Worm (Caenorhabditis elegans) whole organism, L1 larva: Measurements from ENCODE around the gene grl-17.

Source experiments
- C34B4.2 ChIP-seq: sonication (generic microtip); optimal IDR thresholded peaks from 2 replicates; lab custom pipeline; 2017; ENCODE audit warnings: mild to moderate bottlenecking, missing genetic modification characterization, missing compliant biosample characterization
- F16B12.6 ChIP-seq: fragments of 150-350 bp; optimal IDR thresholded peaks from 2 replicates; lab custom pipeline; 2014; ENCODE audit warnings: missing biosample characterization, missing genetic modification characterization
- aha-1 ChIP-seq: fragments of 150-350 bp; optimal IDR thresholded peaks from 2 replicates; lab custom pipeline; 2014; ENCODE audit warnings: missing biosample characterization, missing genetic modification characterization
- alr-1 ChIP-seq: fragments of 200-800 bp; sonication (Bioruptor generic); optimal IDR thresholded peaks from 2 replicates; lab custom pipeline; 2018; ENCODE audit warnings: borderline replicate concordance, mild to moderate bottlenecking, missing genetic modification characterization, missing compliant biosample characterization
- aly-2 ChIP-seq: fragments of 150-350 bp; optimal IDR thresholded peaks from 2 replicates; lab custom pipeline; 2014; ENCODE audit warnings: missing biosample characterization, missing genetic modification characterization
- blmp-1 ChIP-seq: fragments of 150-350 bp; optimal IDR thresholded peaks from 2 replicates; lab custom pipeline; 2014; ENCODE audit warnings: missing biosample characterization, missing genetic modification characterization
- ceh-8 ChIP-seq: fragments of 200-800 bp; sonication (Bioruptor generic); optimal IDR thresholded peaks from 2 replicates; lab custom pipeline; 2018; ENCODE audit warnings: mild to moderate bottlenecking, missing genetic modification characterization, moderate library complexity, missing compliant biosample characterization
- ceh-90 ChIP-seq: sonication (generic microtip); optimal IDR thresholded peaks from 2 replicates; lab custom pipeline; 2016; ENCODE audit warnings: missing genetic modification characterization, missing compliant biosample characterization
- dsc-1 ChIP-seq: sonication (generic microtip); optimal IDR thresholded peaks from 2 replicates; lab custom pipeline; 2016; ENCODE audit warnings: mild to moderate bottlenecking, missing genetic modification characterization, missing compliant biosample characterization
- efl-1 ChIP-seq, 4 experiments: fragments of 150-350 bp; optimal IDR thresholded peaks in 3 of 4; peaks in 1 of 4; 1 replicate in 1 of 4; 2 replicates in 3 of 4; lab custom pipeline; 2014; ENCODE audit warnings: missing biosample characterization in 2 of 4, missing genetic modification characterization in 2 of 4, missing genetic modification reagents in 2 of 4
- egl-27 ChIP-seq, 2 experiments: fragments of 150-350 bp in 1 of 2; sonication (generic microtip); optimal IDR thresholded peaks; 3 replicates each; lab custom pipeline; 2017 to 2018; ENCODE audit warnings: missing biosample characterization in 2 of 2, missing genetic modification characterization in 2 of 2, missing genetic modification reagents in 2 of 2
- elt-3 ChIP-seq, 6 experiments: fragments of 150-350 bp in 1 of 6; sonication (generic microtip); optimal IDR thresholded peaks; 2 replicates each; lab custom pipeline; 2017 to 2018; ENCODE audit warnings: missing biosample characterization in 6 of 6, missing genetic modification characterization in 6 of 6, inconsistent platforms in 1 of 6
- fkh-4 ChIP-seq: sonication (generic microtip); optimal IDR thresholded peaks from 2 replicates; lab custom pipeline; 2016; ENCODE audit warnings: missing compliant biosample characterization, missing genetic modification characterization, borderline replicate concordance
- fos-1 ChIP-seq: fragments of 150-350 bp; optimal IDR thresholded peaks from 2 replicates; lab custom pipeline; 2014; ENCODE audit warnings: missing biosample characterization, missing genetic modification characterization
- grh-1 ChIP-seq: fragments of 200-800 bp; sonication (Bioruptor generic); IDR thresholded peaks from 2 replicates; pipeline ENCODE4 v1.3.6; 2022; ENCODE audit warnings: missing genetic modification reagents, missing genetic modification characterization, missing compliant biosample characterization
- irx-1 ChIP-seq: sonication (generic microtip); optimal IDR thresholded peaks from 2 replicates; lab custom pipeline; 2016; ENCODE audit warnings: missing genetic modification characterization, missing compliant biosample characterization
- isw-1 ChIP-seq: fragments of 200-800 bp; sonication (Bioruptor generic); IDR thresholded peaks from 2 replicates; pipeline ENCODE4 v1.3.6; 2022; ENCODE audit warnings: missing genetic modification characterization, missing compliant biosample characterization
- jun-1 ChIP-seq: fragments of 150-350 bp; optimal IDR thresholded peaks from 2 replicates; lab custom pipeline; 2014; ENCODE audit warnings: missing biosample characterization, missing genetic modification reagents, missing genetic modification characterization
- lin-13 ChIP-seq: fragments of 150-350 bp; optimal IDR thresholded peaks from 2 replicates; lab custom pipeline; 2014; ENCODE audit warnings: missing biosample characterization, missing genetic modification reagents, missing genetic modification characterization
- lin-15B ChIP-seq: fragments of 150-350 bp; sonication (generic microtip); optimal IDR thresholded peaks from 3 replicates; lab custom pipeline; 2014; ENCODE audit warnings: missing biosample characterization, missing genetic modification characterization
- lin-39 ChIP-seq: fragments of 150-350 bp; optimal IDR thresholded peaks from 2 replicates; lab custom pipeline; 2014; ENCODE audit warnings: missing biosample characterization, missing genetic modification reagents, missing genetic modification characterization
- lsy-2 ChIP-seq, 2 experiments: fragments of 150-350 bp; optimal IDR thresholded peaks; 2 replicates each; lab custom pipeline; 2014; ENCODE audit warnings: missing biosample characterization in 2 of 2, missing genetic modification characterization in 2 of 2
- mab-9 ChIP-seq: fragments of 200-800 bp; sonication (Bioruptor generic); IDR thresholded peaks from 2 replicates; pipeline ENCODE4 v1.3.6; 2022; ENCODE audit warnings: missing genetic modification reagents, missing genetic modification characterization, missing compliant biosample characterization
- mep-1 ChIP-seq: fragments of 150-350 bp; optimal IDR thresholded peaks from 2 replicates; lab custom pipeline; 2014; ENCODE audit warnings: missing biosample characterization, missing genetic modification characterization
- nhr-11 ChIP-seq: fragments of 150-350 bp; optimal IDR thresholded peaks from 2 replicates; lab custom pipeline; 2014; ENCODE audit warnings: missing biosample characterization, missing genetic modification characterization
- nhr-12 ChIP-seq: sonication (generic microtip); optimal IDR thresholded peaks from 2 replicates; lab custom pipeline; 2017; ENCODE audit warnings: missing biosample characterization, missing genetic modification characterization
- nhr-19 ChIP-seq: fragments of 200-800 bp; sonication (Bioruptor generic); conservative IDR thresholded peaks from 2 replicates; pipeline ENCODE4 v1.3.6; 2022; ENCODE audit warnings: missing genetic modification characterization, missing compliant biosample characterization
- nhr-20 ChIP-seq: sonication (generic microtip); optimal IDR thresholded peaks from 2 replicates; lab custom pipeline; 2016; ENCODE audit warnings: mild to moderate bottlenecking, missing genetic modification characterization, missing compliant biosample characterization
- nhr-71 ChIP-seq: sonication (generic microtip); optimal IDR thresholded peaks from 2 replicates; lab custom pipeline; 2016; ENCODE audit warnings: mild to moderate bottlenecking, missing genetic modification characterization, moderate library complexity, missing compliant biosample characterization
- nhr-77 ChIP-seq: fragments of 150-350 bp; optimal IDR thresholded peaks from 2 replicates; lab custom pipeline; 2014; ENCODE audit warnings: missing biosample characterization, missing genetic modification characterization
- nhr-90 ChIP-seq: sonication (generic microtip); optimal IDR thresholded peaks from 2 replicates; lab custom pipeline; 2016; ENCODE audit warnings: mild to moderate bottlenecking, missing genetic modification characterization, missing compliant biosample characterization; ENCODE audit not compliant: poor library complexity
- pag-3 ChIP-seq: sonication (generic microtip); optimal IDR thresholded peaks from 2 replicates; lab custom pipeline; 2017; ENCODE audit warnings: missing genetic modification characterization, mild to moderate bottlenecking, missing compliant biosample characterization, antibody characterized with exemption, borderline replicate concordance; ENCODE audit not compliant: insufficient read depth
- pax-3 ChIP-seq: fragments of 200-800 bp; sonication (Bioruptor generic); optimal IDR thresholded peaks from 2 replicates; lab custom pipeline; 2018; ENCODE audit warnings: mild to moderate bottlenecking, missing genetic modification characterization, moderate library complexity, missing compliant biosample characterization
- snu-23 ChIP-seq: sonication (generic microtip); optimal IDR thresholded peaks from 2 replicates; lab custom pipeline; 2016; ENCODE audit warnings: missing genetic modification characterization, missing compliant biosample characterization
- sup-37 ChIP-seq: fragments of 200-800 bp; sonication (Bioruptor generic); optimal IDR thresholded peaks from 2 replicates; lab custom pipeline; 2018; ENCODE audit warnings: mild to moderate bottlenecking, missing genetic modification characterization, missing compliant biosample characterization
- swsn-7 ChIP-seq: sonication (generic microtip); optimal IDR thresholded peaks from 2 replicates; lab custom pipeline; 2016; ENCODE audit warnings: missing genetic modification characterization, missing compliant biosample characterization
- tbx-2 ChIP-seq: sonication (generic microtip); optimal IDR thresholded peaks from 2 replicates; lab custom pipeline; 2016; ENCODE audit warnings: missing genetic modification characterization, missing compliant biosample characterization
- unc-130 ChIP-seq: fragments of 150-350 bp; optimal IDR thresholded peaks from 2 replicates; lab custom pipeline; 2017; ENCODE audit warnings: missing biosample characterization, missing genetic modification characterization, inconsistent platforms
- unc-30 ChIP-seq: sonication (generic microtip); optimal IDR thresholded peaks from 2 replicates; lab custom pipeline; 2017; ENCODE audit warnings: missing biosample characterization, missing genetic modification characterization
- unc-62 ChIP-seq: fragments of 150-350 bp; optimal IDR thresholded peaks from 2 replicates; lab custom pipeline; 2014; ENCODE audit warnings: missing biosample characterization, missing genetic modification reagents, missing genetic modification characterization
- unc-86 ChIP-seq: sonication (generic microtip); optimal IDR thresholded peaks from 2 replicates; lab custom pipeline; 2016; ENCODE audit warnings: missing genetic modification characterization, missing compliant biosample characterization
- vab-15 ChIP-seq: sonication (generic microtip); optimal IDR thresholded peaks from 2 replicates; lab custom pipeline; 2017; ENCODE audit warnings: missing genotype, mild to moderate bottlenecking, missing genetic modification characterization, missing compliant biosample characterization
- zag-1 ChIP-seq: fragments of 150-350 bp; optimal IDR thresholded peaks from 2 replicates; lab custom pipeline; 2014; ENCODE audit warnings: missing biosample characterization, missing genetic modification characterization
- zip-4 ChIP-seq: fragments of 200-800 bp; sonication (Bioruptor generic); optimal IDR thresholded peaks from 2 replicates; lab custom pipeline; 2018; ENCODE audit warnings: mild to moderate bottlenecking, missing genetic modification characterization, moderate library complexity, missing compliant biosample characterization
- ztf-11 ChIP-seq, 2 experiments: sonication (generic microtip); optimal IDR thresholded peaks; 2 replicates each; lab custom pipeline; 2016 to 2017; ENCODE audit warnings: missing genetic modification characterization in 2 of 2, missing biosample characterization in 1 of 2, missing compliant biosample characterization in 1 of 2
- ztf-4 ChIP-seq: fragments of 150-350 bp; optimal IDR thresholded peaks from 2 replicates; lab custom pipeline; 2014; ENCODE audit warnings: missing biosample characterization, missing genetic modification characterization

The grl-17 gene

DNA sequence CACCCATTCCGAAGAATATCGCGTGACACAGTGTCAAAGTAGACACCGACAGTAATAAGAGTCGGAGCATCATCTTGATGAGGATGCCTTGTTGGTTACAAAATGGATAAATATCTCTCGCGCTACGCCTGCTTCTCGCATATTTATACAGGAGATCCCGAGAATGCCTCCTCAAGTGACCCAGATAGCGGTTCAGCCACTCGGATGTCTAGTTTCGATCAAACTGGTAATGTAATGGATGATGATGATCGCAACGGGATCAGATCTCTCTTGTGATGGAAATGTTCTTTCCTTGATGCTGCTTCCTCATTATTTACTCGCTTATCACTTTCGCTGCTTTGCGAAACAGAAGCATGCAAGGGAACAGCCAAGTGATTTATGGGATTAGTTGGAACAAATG is at the start of gene grl-17:
TSS of gene grl-17 (minus strand) at position 101 of the 400 bp plus-strand sequence.
- TF ChIP-seq blmp-1 (tag; lab: Kevin White, UChicago) = peak; percentile 48
- TF ChIP-seq unc-30 (tag; lab: Kevin White, UChicago) = no peak
- no peak for TF ChIP-seq unc-86 (tag; lab: Kevin White, UChicago)

DNA sequence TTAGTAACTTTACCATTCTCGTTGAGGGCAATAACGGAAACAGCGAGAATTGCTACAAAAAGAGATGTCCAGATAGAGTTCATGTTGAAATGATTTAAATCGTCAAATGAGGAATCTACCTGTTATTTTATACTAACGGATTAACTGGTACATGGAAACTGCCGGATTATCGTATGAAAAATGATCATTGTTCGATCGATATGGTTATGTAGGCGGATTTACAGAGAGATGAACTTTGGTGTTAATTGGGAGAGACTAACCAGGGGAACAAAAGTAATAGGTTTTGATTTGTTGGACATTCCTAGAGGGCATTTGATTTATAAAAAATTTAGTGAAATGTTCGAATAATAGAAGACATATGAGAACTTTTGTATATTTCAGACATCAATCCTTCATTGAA is 48.0 kb upstream of the grl-17 start, which contains the start of gene spig-9:
TSS of gene spig-9 (minus strand) at position 101 of the 400 bp plus-strand sequence.
- TF ChIP-seq pax-3 (tag; lab: Kevin White, UChicago) (no peak), lsy-2 (tag; optimal IDR thresholded peaks at IDR 0.05; lab: Kevin White, UChicago) (no peak), unc-62 (GFP tag; lab: Kevin White, UChicago) (no peak), efl-1 (optimal IDR thresholded peaks at IDR 0.05; lab: Kevin White, UChicago) (no peak), efl-1 (GFP tag; optimal IDR thresholded peaks at IDR 0.05 in 1 of 2; lab: Kevin White, UChicago) (no peak), nhr-77 (no peak), aha-1 (tag; lab: Kevin White, UChicago) (no peak), ztf-11 (tag; optimal IDR thresholded peaks at IDR 0.05; lab: Kevin White, UChicago) (no peak), zag-1 (tag; lab: Kevin White, UChicago) (no peak), sup-37 (GFP tag; lab: Kevin White, UChicago) (no peak), lin-13 (no peak), unc-130 (tag; lab: Kevin White, UChicago) (no peak), isw-1 (GFP tag; lab: Robert Waterston, UW) (no peak), nhr-12 (no peak), lin-15B (tag; lab: Kevin White, UChicago) (no peak), irx-1 (no peak), egl-27 (tag; optimal IDR thresholded peaks at IDR 0.05; lab: Kevin White, UChicago) (no peak), lin-39 (tag; lab: Kevin White, UChicago) (no peak), pag-3 (no peak)
- TF ChIP-seq, all 84 proteins: peak for 0

DNA sequence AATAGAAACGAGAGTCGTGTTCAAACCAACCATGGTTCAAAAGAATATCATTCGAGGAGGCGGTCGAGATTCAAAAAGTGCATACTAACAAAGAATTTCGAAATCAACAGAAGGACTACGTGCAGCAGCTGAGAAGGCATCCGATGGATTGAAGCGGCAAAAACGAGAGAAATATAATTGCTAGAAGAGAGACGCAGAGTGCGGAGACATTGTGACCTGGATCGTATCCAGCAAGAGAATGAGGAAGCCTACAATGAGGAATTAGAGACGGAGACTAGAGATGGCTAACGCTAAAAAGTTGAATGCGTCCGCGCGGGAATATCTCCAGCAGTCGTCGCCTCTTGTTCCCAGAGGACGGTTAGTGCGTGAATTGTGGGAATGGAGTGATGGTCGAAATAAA is 46.1 kb upstream of the grl-17 start:
- TF ChIP-seq blmp-1 (tag; lab: Kevin White, UChicago) = peak; percentile 61
- no peak for TF ChIP-seq dsc-1 (tag; lab: Kevin White, UChicago)
- TF ChIP-seq aly-2 (tag; lab: Kevin White, UChicago) = no peak

DNA sequence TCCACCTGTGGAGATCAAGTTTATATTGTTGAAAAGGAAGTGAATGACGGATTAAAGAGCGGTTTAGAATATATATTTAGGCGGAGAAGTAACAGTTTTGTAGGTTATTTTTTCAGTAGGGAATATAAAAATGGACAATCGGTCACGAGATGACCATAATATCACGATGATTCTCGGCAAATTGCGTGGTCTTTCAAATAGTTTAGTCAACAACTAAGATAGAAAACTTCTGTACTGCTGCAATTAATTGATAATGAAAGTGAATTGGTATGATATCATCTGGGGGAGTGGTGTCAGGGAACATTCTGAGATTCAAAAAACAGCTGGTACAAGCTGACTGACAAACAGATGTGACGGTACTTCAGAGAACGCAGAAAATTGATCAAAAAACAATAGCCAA is 44.7 kb upstream of the grl-17 start:
- TF ChIP-seq mep-1 (tag; lab: Kevin White, UChicago) = no peak
- TF ChIP-seq nhr-11 = no peak
- TF ChIP-seq unc-30 (tag; lab: Kevin White, UChicago) = no peak
- no peak for TF ChIP-seq grh-1 (GFP tag; lab: Robert Waterston, UW)
- TF ChIP-seq swsn-7 (tag; lab: Kevin White, UChicago) = no peak
- peak; percentile 15 for TF ChIP-seq nhr-90 (tag; lab: Kevin White, UChicago)
- no peak for TF ChIP-seq ceh-8 (GFP tag; lab: Kevin White, UChicago)
- no peak for TF ChIP-seq ceh-90
- TF ChIP-seq tbx-2 = peak; percentile 33
- TF ChIP-seq vab-15 (tag; lab: Kevin White, UChicago) = peak; percentile 45
- peak; percentile 44 for TF ChIP-seq nhr-71 (tag; lab: Kevin White, UChicago)
- TF ChIP-seq snu-23 = peak; percentile 46
- TF ChIP-seq blmp-1 (tag; lab: Kevin White, UChicago) = peak; percentile 81
- no peak for TF ChIP-seq fos-1
- peak; percentile 62 for TF ChIP-seq nhr-20 (tag; lab: Kevin White, UChicago)
- no peak for TF ChIP-seq ztf-11 (tag; optimal IDR thresholded peaks at IDR 0.05; lab: Kevin White, UChicago)
- TF ChIP-seq jun-1 (tag; lab: Kevin White, UChicago) = no peak
- no peak for TF ChIP-seq C34B4.2 (tag; lab: Kevin White, UChicago)
- no peak for TF ChIP-seq alr-1 (tag; lab: Kevin White, UChicago)
- TF ChIP-seq elt-3 (tag; optimal IDR thresholded peaks at IDR 0.05; lab: Kevin White, UChicago) = peak in 2 of 6 experiments; percentile 35 to 82
- TF ChIP-seq ztf-4 = no peak
- TF ChIP-seq efl-1 (optimal IDR thresholded peaks at IDR 0.05; lab: Kevin White, UChicago) = no peak
- TF ChIP-seq efl-1 (GFP tag; optimal IDR thresholded peaks at IDR 0.05 in 1 of 2; lab: Kevin White, UChicago) = no peak
- no peak for TF ChIP-seq zip-4
- no peak for TF ChIP-seq mab-9 (GFP tag; lab: Robert Waterston, UW)
- no peak for TF ChIP-seq pag-3
- no peak for TF ChIP-seq F16B12.6
- no peak for TF ChIP-seq fkh-4 (tag; lab: Kevin White, UChicago)
- peak; percentile 20; the same call in 1 of the 2 replicates for TF ChIP-seq nhr-19
